Fruit fly (Drosophila melanogaster): Measurements from ENCODE around the gene CG11878.

Gene CG11878

dm6 chr3R:25262322-25262761 is 11.3 kb upstream of the CG11878 start, which contains the start of the genes Kdsr and CG11858 (continued):
- TF ChIP-seq sug (tag; optimal IDR thresholded peaks at IDR 0.05), result peak; percentile 70
- no peak for TF ChIP-seq hb (GFP tag; IDR thresholded peaks at IDR 0.05; ENCODE audit: partially characterized antibody)
- TF ChIP-seq trh (GFP tag; optimal IDR thresholded peaks at IDR 0.05), result no peak
- 0 out of 3 replicates have a peak, but pooled peaks have one; percentile 29 for TF ChIP-seq z (GFP tag; IDR thresholded peaks at IDR 0.05)
- TF ChIP-seq unpg (GFP tag; optimal IDR thresholded peaks at IDR 0.05), result peak; percentile 72
- peak; percentile 86 for TF ChIP-seq MBD-R2 (GFP tag; IDR thresholded peaks at IDR 0.05)
- no peak for TF ChIP-seq CG6854 (GFP tag; optimal IDR thresholded peaks at IDR 0.05)
- TF ChIP-seq ap (GFP tag; IDR thresholded peaks at IDR 0.05), result no peak
- no peak for TF ChIP-seq br (optimal IDR thresholded peaks at IDR 0.05)
- peak; percentile 52 for TF ChIP-seq CG14050 (GFP tag; IDR thresholded peaks at IDR 0.05)
- no peak for TF ChIP-seq Jarid2 (GFP tag; optimal IDR thresholded peaks at IDR 0.05)
- peak; percentile 52 for TF ChIP-seq dmrt11E (tag; optimal IDR thresholded peaks at IDR 0.05)
- no peak; the same call in 1 of the 2 replicates for TF ChIP-seq onecut (GFP tag; IDR thresholded peaks at IDR 0.05)
- TF ChIP-seq sens-2 (GFP tag; IDR thresholded peaks at IDR 0.05), result no peak
- peak; percentile 56 for TF ChIP-seq CG4424 (GFP tag; optimal IDR thresholded peaks at IDR 0.05)
- peak; percentile 74 for TF ChIP-seq B-H2 (GFP tag; optimal IDR thresholded peaks at IDR 0.05)
- peak; percentile 52 for TF ChIP-seq Drgx (GFP tag; IDR thresholded peaks at IDR 0.05)
- TF ChIP-seq ttk (GFP tag; IDR thresholded peaks at IDR 0.05), result peak; percentile 43; the same call in 1 of the 2 replicates
- TF ChIP-seq CG6765 (GFP tag; optimal IDR thresholded peaks at IDR 0.05), result no peak
- peak; percentile 45 for TF ChIP-seq CG17802 (tag; optimal IDR thresholded peaks at IDR 0.05)
- TF ChIP-seq knrl (GFP tag; IDR thresholded peaks at IDR 0.05; ENCODE audit: partially characterized antibody), result no peak
- peak; percentile 50; the same call in 1 of the 2 replicates for TF ChIP-seq CG14667 (GFP tag; IDR thresholded peaks at IDR 0.05)
- peak; percentile 15 for TF ChIP-seq CG16863 (GFP tag; optimal IDR thresholded peaks at IDR 0.05)
- TF ChIP-seq E2f2 (GFP tag; IDR thresholded peaks at IDR 0.05), result peak; percentile 56; the same call in 1 of the 2 replicates
- TF ChIP-seq fd96Cb (tag; optimal IDR thresholded peaks at IDR 0.05), result peak; percentile 45
- TF ChIP-seq MESR4 (GFP tag; optimal IDR thresholded peaks at IDR 0.05), result peak; percentile 43
- TF ChIP-seq sob (GFP tag; IDR thresholded peaks at IDR 0.05), result peak; percentile 72
- no peak for TF ChIP-seq amos (GFP tag; IDR thresholded peaks at IDR 0.05; ENCODE audit: partially characterized antibody)
- TF ChIP-seq Dip2 (GFP tag; IDR thresholded peaks at IDR 0.05), result no peak
- peak; percentile 65 for TF ChIP-seq CG17328 (GFP tag; IDR thresholded peaks at IDR 0.05)
- TF ChIP-seq Hr78 (GFP tag; optimal IDR thresholded peaks at IDR 0.05), result no peak
- TF ChIP-seq CG12236 (GFP tag; optimal IDR thresholded peaks at IDR 0.05), result no peak
- TF ChIP-seq CG5953 (GFP tag; IDR thresholded peaks at IDR 0.05), result peak; percentile 35; the same call in 1 of the 2 replicates
- TF ChIP-seq Hey (tag; optimal IDR thresholded peaks at IDR 0.05), result no peak
- TF ChIP-seq ab (GFP tag; optimal IDR thresholded peaks at IDR 0.05), result no peak
- TF ChIP-seq CG1792 (GFP tag; optimal IDR thresholded peaks at IDR 0.05), result peak; percentile 40
- TF ChIP-seq CG3281 (GFP tag; optimal IDR thresholded peaks at IDR 0.05), result peak; percentile 49
- TF ChIP-seq slbo (GFP tag; IDR thresholded peaks at IDR 0.05), result peak; percentile 81
- no peak for TF ChIP-seq nerfin-2 (GFP tag; IDR thresholded peaks at IDR 0.05; ENCODE audit: partially characterized antibody)
- TF ChIP-seq HmgD (GFP tag; optimal IDR thresholded peaks at IDR 0.05), result no peak
- TF ChIP-seq sima (GFP tag; optimal IDR thresholded peaks at IDR 0.05), result no peak
- 0 out of 2 replicates have a peak, but pooled peaks have one; percentile 34 for TF ChIP-seq CG10959 (GFP tag; IDR thresholded peaks at IDR 0.05)
- TF ChIP-seq twi (tag; optimal IDR thresholded peaks at IDR 0.05), result peak; percentile 30
- peak; percentile 54 for TF ChIP-seq Adf1 (GFP tag; IDR thresholded peaks at IDR 0.05)
- peak; percentile 68 for TF ChIP-seq sisA (GFP tag; IDR thresholded peaks at IDR 0.05)
- no peak for TF ChIP-seq Abd-B (GFP tag; optimal IDR thresholded peaks at IDR 0.05)
- TF ChIP-seq ind (GFP tag; optimal IDR thresholded peaks at IDR 0.05), result peak; percentile 66
- peak; percentile 47 for TF ChIP-seq ci (GFP tag; IDR thresholded peaks at IDR 0.05)
- TF ChIP-seq Chrac-16 (GFP tag; optimal IDR thresholded peaks at IDR 0.05), result peak; percentile 58
- TF ChIP-seq gro (GFP tag; optimal IDR thresholded peaks at IDR 0.05), result peak; percentile 58
- TF ChIP-seq CG8359 (GFP tag; optimal IDR thresholded peaks at IDR 0.05; ENCODE audit: borderline replicate concordance), result peak; percentile 16
